Worm (Caenorhabditis elegans): ENCODE measurements around the gene tsp-17.
A peak's percentile ranks its signal among the peaks of the same experiment; 100 is the strongest.

The tsp-17 gene

DNA sequence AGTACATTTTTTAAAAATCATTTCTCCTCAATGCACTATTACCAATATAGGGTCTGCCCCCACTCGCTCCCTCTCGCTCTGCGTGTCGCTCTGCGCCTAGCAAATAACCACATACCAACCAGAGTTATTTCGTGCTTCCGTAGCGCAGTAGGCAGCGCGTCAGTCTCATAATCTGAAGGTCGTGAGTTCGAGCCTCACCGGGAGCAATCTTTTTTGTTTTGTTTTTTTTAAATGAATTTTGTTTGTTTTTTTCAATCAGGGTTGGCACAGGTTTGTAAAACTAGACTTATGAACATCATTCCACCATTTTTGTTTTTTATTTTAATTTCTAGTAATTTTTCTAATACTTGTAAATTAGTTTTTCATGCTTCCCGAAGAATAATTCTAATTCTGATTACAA, 16.7 kb downstream of the tsp-17 start:
- TF ChIP-seq pha-4 (tag; optimal IDR thresholded peaks at IDR 0.05) (peak; percentile 60), pqm-1 (tag; optimal IDR thresholded peaks at IDR 0.05) (peak; percentile 19), nhr-43 (tag; optimal IDR thresholded peaks at IDR 0.05; ENCODE audit: poor library complexity, severe bottlenecking) (peak; percentile 57), hmg-11 (tag; optimal IDR thresholded peaks at IDR 0.05) (peak; percentile 94), zag-1 (tag; optimal IDR thresholded peaks at IDR 0.05) (peak; percentile 10), lin-39 (tag; optimal IDR thresholded peaks at IDR 0.05) (peak; percentile 74), ZK546.5 (tag; optimal IDR thresholded peaks at IDR 0.05) (no peak), ceh-82 (tag; optimal IDR thresholded peaks at IDR 0.05) (peak; percentile 51), lsy-12 (tag; optimal IDR thresholded peaks at IDR 0.05) (peak; percentile 62), ceh-28 (tag; optimal IDR thresholded peaks at IDR 0.05) (no peak), tbx-2 (tag; optimal IDR thresholded peaks at IDR 0.05) (peak; percentile 57), skn-1 (tag; optimal IDR thresholded peaks at IDR 0.05) (no peak), nhr-11 (tag; optimal IDR thresholded peaks at IDR 0.05) (no peak), nfya-1 (tag; optimal IDR thresholded peaks at IDR 0.05; ENCODE audit: insufficient read depth) (peak; percentile 38), nhr-23 (tag; optimal IDR thresholded peaks at IDR 0.05) (no peak)

ce11 chrX:3701861-3702260, 20.9 kb downstream of the tsp-17 start:
- no peak for TF ChIP-seq sea-2 (GFP tag; optimal IDR thresholded peaks at IDR 0.05)
- no peak for TF ChIP-seq lsy-12 (tag; optimal IDR thresholded peaks at IDR 0.05)
- no peak for TF ChIP-seq ztf-11 (tag; optimal IDR thresholded peaks at IDR 0.05)
- no peak for TF ChIP-seq elt-2 (tag; optimal IDR thresholded peaks at IDR 0.05)
- TF ChIP-seq nhr-23 (tag; optimal IDR thresholded peaks at IDR 0.05) = no peak
- no peak for TF ChIP-seq jun-1 (tag; optimal IDR thresholded peaks at IDR 0.05)
- TF ChIP-seq daf-12 (tag; optimal IDR thresholded peaks at IDR 0.05) = no peak
- TF ChIP-seq elt-3 (tag; optimal IDR thresholded peaks at IDR 0.05) = no peak
- no peak for TF ChIP-seq zag-1 (tag; optimal IDR thresholded peaks at IDR 0.05)
- no peak for TF ChIP-seq nhr-12 (tag; optimal IDR thresholded peaks at IDR 0.05)
- no peak for TF ChIP-seq egl-5 (tag; optimal IDR thresholded peaks at IDR 0.05)
- TF ChIP-seq mml-1 (tag; optimal IDR thresholded peaks at IDR 0.05) = no peak
- TF ChIP-seq mdl-1 (tag; optimal IDR thresholded peaks at IDR 0.05) = no peak
- no peak for TF ChIP-seq ceh-82 (tag; optimal IDR thresholded peaks at IDR 0.05)
- no peak for TF ChIP-seq hmg-11 (tag; optimal IDR thresholded peaks at IDR 0.05)
- TF ChIP-seq nhr-77 (tag; optimal IDR thresholded peaks at IDR 0.05) = no peak
- TF ChIP-seq nhr-43 (tag; optimal IDR thresholded peaks at IDR 0.05; ENCODE audit: poor library complexity, severe bottlenecking) = no peak

DNA sequence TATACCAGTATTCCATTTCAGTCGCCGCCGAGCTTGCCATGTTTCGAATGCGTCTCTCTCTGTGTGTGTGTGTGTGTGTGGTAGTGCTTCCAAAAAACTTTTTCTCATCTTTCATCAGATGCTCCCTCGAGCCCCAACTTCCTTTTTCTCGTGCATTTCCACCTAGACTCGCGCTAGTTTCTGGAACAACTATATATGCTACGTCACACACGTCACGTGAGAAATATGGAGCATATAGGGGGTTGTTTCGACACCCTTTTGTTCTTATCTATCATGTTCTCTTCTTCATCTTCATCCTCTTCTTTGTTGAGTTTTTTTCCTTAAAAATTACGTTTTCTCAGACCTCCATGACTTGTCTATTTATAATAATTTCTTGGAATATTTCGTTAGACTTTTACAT, 24.4 kb downstream of the tsp-17 start:
- no peak for TF ChIP-seq nhr-76 (tag; optimal IDR thresholded peaks at IDR 0.05)
- TF ChIP-seq lin-39 (tag; optimal IDR thresholded peaks at IDR 0.05) = peak; percentile 54
- no peak for TF ChIP-seq tbx-2 (tag; optimal IDR thresholded peaks at IDR 0.05)
- TF ChIP-seq lin-15B (tag; optimal IDR thresholded peaks at IDR 0.05) = no peak
- no peak for TF ChIP-seq unc-39 (tag; optimal IDR thresholded peaks at IDR 0.05)
- no peak for TF ChIP-seq ceh-16 (tag; optimal IDR thresholded peaks at IDR 0.05)

DNA sequence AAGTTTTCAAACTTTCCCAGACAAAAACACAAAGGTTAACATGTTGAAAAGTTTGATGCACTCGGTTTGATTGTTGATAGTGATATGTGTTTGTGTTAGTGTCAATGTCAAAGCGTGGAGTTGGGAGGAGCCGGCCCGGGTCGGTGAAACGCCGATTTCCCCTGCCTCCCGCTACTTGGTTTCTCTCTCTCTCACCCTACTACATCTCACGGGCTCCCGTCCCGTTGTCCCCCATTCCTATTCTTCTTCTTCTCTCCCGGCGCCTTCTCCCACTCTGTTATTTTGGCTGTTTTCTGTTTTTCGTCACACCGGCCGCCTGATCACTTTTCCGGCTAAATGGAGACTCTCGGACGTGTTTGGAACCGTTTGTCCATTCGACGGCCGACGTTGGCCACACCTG, 25.4 kb downstream of the tsp-17 start:
- no peak for TF ChIP-seq nhr-237 (tag; optimal IDR thresholded peaks at IDR 0.05)
- TF ChIP-seq pqm-1 (tag; optimal IDR thresholded peaks at IDR 0.05) = no peak
- no peak for TF ChIP-seq nhr-11 (tag; optimal IDR thresholded peaks at IDR 0.05)
- no peak for TF ChIP-seq pha-4 (tag; optimal IDR thresholded peaks at IDR 0.05)
- TF ChIP-seq tbx-2 (tag; optimal IDR thresholded peaks at IDR 0.05) = no peak

DNA sequence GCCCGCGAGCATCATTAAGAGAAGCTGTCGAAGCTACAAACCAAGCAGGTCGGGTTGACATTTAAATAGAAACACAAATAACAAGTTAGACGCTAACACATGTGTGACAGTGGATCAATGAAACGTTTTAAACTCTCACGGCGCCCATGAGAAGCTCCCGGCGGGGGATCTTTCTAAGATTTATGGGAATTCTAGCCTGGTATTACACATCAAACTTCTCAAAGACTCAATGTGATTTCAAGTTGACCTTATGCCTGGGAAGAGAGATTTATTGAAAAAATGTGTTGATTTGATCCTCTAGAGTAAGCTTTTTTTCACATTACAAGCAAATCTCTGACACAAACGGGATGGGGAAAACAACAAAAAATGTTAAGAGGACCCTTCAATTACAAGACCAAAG, 28.8 kb downstream of the tsp-17 start:
- TF ChIP-seq ama-1 (optimal IDR thresholded peaks at IDR 0.05) = no peak
- no peak for TF ChIP-seq skn-1 (tag; optimal IDR thresholded peaks at IDR 0.05)
- TF ChIP-seq lin-15B (tag; optimal IDR thresholded peaks at IDR 0.05) = no peak
- TF ChIP-seq nhr-67 (tag; optimal IDR thresholded peaks at IDR 0.05) = no peak

DNA sequence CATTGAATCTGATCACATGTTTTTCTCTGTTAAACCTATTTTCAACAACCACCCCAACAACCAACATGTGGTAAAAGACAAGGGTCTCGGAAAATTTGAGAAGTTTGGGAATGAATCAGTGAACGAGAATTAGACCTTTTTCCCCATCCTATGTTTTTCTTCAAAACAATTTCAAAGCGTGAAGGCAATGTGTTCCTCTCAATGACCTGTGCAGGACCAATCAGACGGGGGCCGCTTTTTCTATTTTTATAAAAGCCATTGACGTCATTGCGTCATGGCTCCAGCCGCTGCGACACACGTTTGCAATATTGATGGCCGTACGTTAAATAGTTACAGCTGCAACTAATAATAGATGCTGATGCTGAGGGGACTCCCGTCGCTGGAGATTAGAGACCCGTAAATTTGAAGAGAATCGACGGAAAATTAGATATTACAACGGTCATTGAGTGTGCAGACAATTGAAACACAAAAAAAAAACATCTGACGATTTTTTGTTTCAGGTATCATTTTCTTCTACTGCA, 30.7 kb downstream of the tsp-17 start:
- TF ChIP-seq sea-2 (GFP tag; optimal IDR thresholded peaks at IDR 0.05) (no peak), egl-5 (tag; optimal IDR thresholded peaks at IDR 0.05) (peak; percentile 38), nfya-1 (tag; optimal IDR thresholded peaks at IDR 0.05; ENCODE audit: insufficient read depth) (peak; percentile 26), ceh-28 (tag; optimal IDR thresholded peaks at IDR 0.05) (no peak), egl-27 (tag; optimal IDR thresholded peaks at IDR 0.05) (no peak), eor-1 (tag; optimal IDR thresholded peaks at IDR 0.05) (no peak), lin-39 (tag; optimal IDR thresholded peaks at IDR 0.05) (peak; percentile 52), daf-12 (tag; optimal IDR thresholded peaks at IDR 0.05) (no peak), ama-1 (optimal IDR thresholded peaks at IDR 0.05) (no peak)
